Worm (Caenorhabditis elegans): ENCODE results near the gene mlc-3.

- TF ChIP-seq ceh-62 (tag; optimal IDR thresholded peaks at IDR 0.05) (no peak), lin-39 (tag; optimal IDR thresholded peaks at IDR 0.05) (no peak), snpc-4 (tag; optimal IDR thresholded peaks at IDR 0.05) (no peak), fos-1 (tag; optimal IDR thresholded peaks at IDR 0.05) (no peak), pqm-1 (tag; optimal IDR thresholded peaks at IDR 0.05) (no peak), aly-2 (tag; optimal IDR thresholded peaks at IDR 0.05) (no peak), nhr-28 (tag; optimal IDR thresholded peaks at IDR 0.05) (no peak), daf-19 (GFP tag; conservative IDR thresholded peaks at IDR 0.05) (no peak), mxl-2 (GFP tag; conservative IDR thresholded peaks at IDR 0.05) (no peak)
These were observed 1.7 kb downstream of the mlc-3 start for ce11 chrIII:5566496-5566895.
